Worm (Caenorhabditis elegans) whole organism, early embryonic: ENCODE data around the gene art-1.

Experiments
- B0310.2 ChIP-seq: sonication (generic microtip); optimal IDR thresholded peaks from 2 replicates; lab custom pipeline; 2016; ENCODE audit warnings: mild to moderate bottlenecking, missing genetic modification characterization, missing compliant biosample characterization
- aly-1 ChIP-seq: sonication (generic microtip); optimal IDR thresholded peaks from 2 replicates; lab custom pipeline; 2016; ENCODE audit warnings: missing genetic modification characterization, missing compliant biosample characterization
- ama-1 ChIP-seq: fragments of 150-350 bp; optimal IDR thresholded peaks from 2 replicates; lab custom pipeline; 2014
- ceh-36 ChIP-seq: sonication (generic microtip); optimal IDR thresholded peaks from 2 replicates; lab custom pipeline; 2016; ENCODE audit warnings: missing genetic modification characterization, inconsistent platforms, missing compliant biosample characterization
- flt-1 ChIP-seq: fragments of 200-800 bp; sonication (Bioruptor generic); IDR thresholded peaks from 2 replicates; pipeline ENCODE4 v1.3.6; 2022; ENCODE audit warnings: missing genetic modification characterization, missing compliant biosample characterization
- hmbx-1 ChIP-seq: sonication (generic microtip); optimal IDR thresholded peaks from 2 replicates; lab custom pipeline; 2016; ENCODE audit warnings: mild to moderate bottlenecking, missing genetic modification characterization, missing compliant biosample characterization
- hnd-1 ChIP-seq: sonication (generic microtip); optimal IDR thresholded peaks from 2 replicates; lab custom pipeline; 2016; ENCODE audit warnings: missing genetic modification characterization, missing compliant biosample characterization
- tra-4 ChIP-seq: sonication (generic microtip); optimal IDR thresholded peaks from 2 replicates; lab custom pipeline; 2017; ENCODE audit warnings: missing genetic modification characterization, missing compliant biosample characterization

- no peak for TF ChIP-seq ama-1 (lab: Kevin White, UChicago)
- no peak for TF ChIP-seq tra-4 (tag; lab: Kevin White, UChicago)
- no peak for TF ChIP-seq B0310.2 (tag; lab: Kevin White, UChicago)
- TF ChIP-seq hnd-1 (tag; lab: Kevin White, UChicago) = no peak
- 0 out of 2 replicates have a peak, but pooled peaks have one; percentile 26 for TF ChIP-seq flt-1 (GFP tag; lab: Robert Waterston, UW)
- no peak for TF ChIP-seq aly-1 (tag; lab: Kevin White, UChicago)
- TF ChIP-seq hmbx-1 (tag; lab: Kevin White, UChicago) = no peak
- peak; percentile 48 for TF ChIP-seq ceh-36 (tag; lab: Kevin White, UChicago)
Measured at ce11 chrII:6951250-6951806, 20.7 kb downstream of the art-1 start, which contains the start of the genes malt-1 and ceh-38.
